Fruit fly (Drosophila melanogaster): ENCODE measurements around the gene CG34347.

- TF ChIP-seq EcR (GFP tag; optimal IDR thresholded peaks at IDR 0.05) (no peak), psq (optimal IDR thresholded peaks at IDR 0.05) (no peak), usp (GFP tag; optimal IDR thresholded peaks at IDR 0.05) (no peak), pan (optimal IDR thresholded peaks at IDR 0.05) (no peak), CG8478 (optimal IDR thresholded peaks at IDR 0.05) (no peak), Dll (optimal IDR thresholded peaks at IDR 0.05) (no peak)
These were observed 20.8 kb upstream of the CG34347 start for dm6 chr3R:31290195-31290594.

Data from whole organism.